Worm (Caenorhabditis elegans) whole organism, late embryonic: ENCODE measurements around the gene T22G5.1.

Source experiments
- K02D7.2 ChIP-seq: sonication (generic microtip); optimal IDR thresholded peaks from 2 replicates; lab custom pipeline; 2017; ENCODE audit warnings: mild to moderate bottlenecking, missing genetic modification characterization, missing compliant biosample characterization
- K09A11.1 ChIP-seq: sonication (generic microtip); optimal IDR thresholded peaks from 2 replicates; lab custom pipeline; 2017; ENCODE audit warnings: antibody characterized with exemption, mild to moderate bottlenecking, missing genetic modification characterization, missing compliant biosample characterization; ENCODE audit not compliant: insufficient read depth
- ahr-1 ChIP-seq: sonication (generic microtip); optimal IDR thresholded peaks from 2 replicates; lab custom pipeline; 2016; ENCODE audit warnings: missing genetic modification characterization, missing compliant biosample characterization
- ama-1 ChIP-seq: fragments of 150-350 bp; optimal IDR thresholded peaks from 2 replicates; lab custom pipeline; 2014
- ceh-18 ChIP-seq: sonication (generic microtip); optimal IDR thresholded peaks from 2 replicates; lab custom pipeline; 2016; ENCODE audit warnings: missing genetic modification characterization, missing compliant biosample characterization
- ceh-19 ChIP-seq: fragments of 200-800 bp; sonication (Bioruptor generic); optimal IDR thresholded peaks from 2 replicates; lab custom pipeline; 2018; ENCODE audit warnings: mild to moderate bottlenecking, missing genetic modification characterization, missing compliant biosample characterization
- ceh-24 ChIP-seq: sonication (generic microtip); optimal IDR thresholded peaks from 2 replicates; lab custom pipeline; 2016; ENCODE audit warnings: mild to moderate bottlenecking, missing genetic modification characterization, missing compliant biosample characterization
- ceh-30 ChIP-seq: fragments of 150-350 bp; optimal IDR thresholded peaks from 2 replicates; lab custom pipeline; 2014; ENCODE audit warnings: missing biosample characterization, missing genetic modification characterization
- ceh-31 ChIP-seq: sonication (generic microtip); optimal IDR thresholded peaks from 2 replicates; lab custom pipeline; 2016; ENCODE audit warnings: missing genetic modification characterization, missing compliant biosample characterization
- ceh-34 ChIP-seq: sonication (generic microtip); optimal IDR thresholded peaks from 2 replicates; lab custom pipeline; 2016; ENCODE audit warnings: mild to moderate bottlenecking, missing genetic modification characterization, missing compliant biosample characterization
- ceh-45 ChIP-seq: fragments of 200-800 bp; sonication (Bioruptor generic); IDR thresholded peaks from 2 replicates; pipeline ENCODE4 v1.3.6; 2022; ENCODE audit warnings: missing genetic modification reagents, missing genetic modification characterization, missing compliant biosample characterization
- ceh-48 ChIP-seq: sonication (generic microtip); optimal IDR thresholded peaks from 2 replicates; lab custom pipeline; 2016; ENCODE audit warnings: missing genetic modification characterization, inconsistent platforms, missing compliant biosample characterization
- che-1 ChIP-seq: sonication (generic microtip); optimal IDR thresholded peaks from 2 replicates; lab custom pipeline; 2016; ENCODE audit warnings: mild to moderate bottlenecking, missing genetic modification characterization, missing compliant biosample characterization
- dve-1 ChIP-seq: sonication (generic microtip); optimal IDR thresholded peaks from 2 replicates; lab custom pipeline; 2017; ENCODE audit warnings: antibody characterized with exemption, mild to moderate bottlenecking, missing genetic modification characterization, missing compliant biosample characterization
- elt-4 ChIP-seq: sonication (generic microtip); optimal IDR thresholded peaks from 2 replicates; lab custom pipeline; 2016; ENCODE audit warnings: missing genetic modification characterization, missing compliant biosample characterization
- fax-1 ChIP-seq: sonication (generic microtip); optimal IDR thresholded peaks from 2 replicates; lab custom pipeline; 2016; ENCODE audit warnings: missing genotype, missing genetic modification characterization, missing compliant biosample characterization
- fkh-10 ChIP-seq: fragments of 150-350 bp; optimal IDR thresholded peaks from 2 replicates; lab custom pipeline; 2014; ENCODE audit warnings: missing biosample characterization, missing genetic modification reagents, missing genetic modification characterization
- hlh-15 ChIP-seq: sonication (generic microtip); optimal IDR thresholded peaks from 2 replicates; lab custom pipeline; 2016; ENCODE audit warnings: missing genetic modification characterization, missing compliant biosample characterization
- lim-6 ChIP-seq: sonication (generic microtip); optimal IDR thresholded peaks from 2 replicates; lab custom pipeline; 2016; ENCODE audit warnings: missing genetic modification characterization, missing compliant biosample characterization
- npax-4 ChIP-seq: sonication (generic microtip); optimal IDR thresholded peaks from 2 replicates; lab custom pipeline; 2016; ENCODE audit warnings: missing genetic modification characterization, missing compliant biosample characterization
- pat-9 ChIP-seq: fragments of 200-800 bp; sonication (Bioruptor generic); optimal IDR thresholded peaks from 2 replicates; lab custom pipeline; 2018; ENCODE audit warnings: mild to moderate bottlenecking, missing genetic modification characterization, moderate library complexity, missing compliant biosample characterization
- pax-1 ChIP-seq: fragments of 150-350 bp; optimal IDR thresholded peaks from 2 replicates; lab custom pipeline; 2014; ENCODE audit warnings: missing biosample characterization, missing genetic modification characterization
- pqm-1 ChIP-seq: sonication (generic microtip); optimal IDR thresholded peaks from 2 replicates; lab custom pipeline; 2016; ENCODE audit warnings: missing genetic modification characterization, missing compliant biosample characterization
- pros-1 ChIP-seq: fragments of 150-350 bp; optimal IDR thresholded peaks from 2 replicates; lab custom pipeline; 2014; ENCODE audit warnings: missing biosample characterization, missing genetic modification reagents, missing genetic modification characterization
- rnt-1 ChIP-seq: sonication (generic microtip); optimal IDR thresholded peaks from 2 replicates; lab custom pipeline; 2016; ENCODE audit warnings: missing genetic modification characterization, missing compliant biosample characterization
- sdc-2 ChIP-seq: sonication (generic microtip); optimal IDR thresholded peaks from 2 replicates; lab custom pipeline; 2016; ENCODE audit warnings: missing genotype, missing genetic modification characterization, missing compliant biosample characterization
- tbx-2 ChIP-seq: sonication (generic microtip); optimal IDR thresholded peaks from 2 replicates; lab custom pipeline; 2016; ENCODE audit warnings: missing genetic modification characterization, missing compliant biosample characterization
- ttx-3 ChIP-seq: sonication (generic microtip); optimal IDR thresholded peaks from 2 replicates; lab custom pipeline; 2016; ENCODE audit warnings: missing genetic modification reagents, missing genetic modification characterization, missing compliant biosample characterization
- unc-3 ChIP-seq, 2 experiments: fragments of 200-800 bp in 1 of 2; sonication (Bioruptor generic) in 1 of 2; sonication (generic microtip) in 1 of 2; conservative IDR thresholded peaks in 1 of 2; optimal IDR thresholded peaks in 1 of 2; 2 replicates each; pipeline versions ENCODE4 v1.3.6 to Lab custom; 2016 to 2022; ENCODE audit warnings: missing compliant biosample characterization in 2 of 2, missing genetic modification characterization in 2 of 2, missing genetic modification reagents in 1 of 2
- unc-55 ChIP-seq: sonication (generic microtip); optimal IDR thresholded peaks from 2 replicates; lab custom pipeline; 2017; ENCODE audit warnings: missing biosample characterization, missing genetic modification reagents, missing genetic modification characterization

Gene T22G5.1

ce11 chrV:13920730-13921129 lies 44.1 kb downstream of the T22G5.1 start, which contains the start of gene srx-42:
TSS of gene srx-42 (plus strand) at chrV:13921030.
- TF ChIP-seq pax-1 (tag; lab: Kevin White, UChicago) (no peak), pat-9 (no peak), ceh-30 (no peak), ceh-19 (GFP tag; lab: Kevin White, UChicago) (no peak), che-1 (tag; lab: Kevin White, UChicago) (no peak), npax-4 (tag; lab: Kevin White, UChicago) (no peak), elt-4 (tag; lab: Kevin White, UChicago) (no peak), fkh-10 (GFP tag; lab: Kevin White, UChicago) (no peak), dve-1 (tag; lab: Kevin White, UChicago) (no peak), ceh-34 (no peak), pqm-1 (tag; lab: Kevin White, UChicago) (no peak), unc-55 (GFP tag; lab: Kevin White, UChicago) (no peak), tbx-2 (tag; lab: Kevin White, UChicago) (no peak), ceh-18 (no peak), ceh-45 (GFP tag; lab: Robert Waterston, UW) (no peak)

DNA sequence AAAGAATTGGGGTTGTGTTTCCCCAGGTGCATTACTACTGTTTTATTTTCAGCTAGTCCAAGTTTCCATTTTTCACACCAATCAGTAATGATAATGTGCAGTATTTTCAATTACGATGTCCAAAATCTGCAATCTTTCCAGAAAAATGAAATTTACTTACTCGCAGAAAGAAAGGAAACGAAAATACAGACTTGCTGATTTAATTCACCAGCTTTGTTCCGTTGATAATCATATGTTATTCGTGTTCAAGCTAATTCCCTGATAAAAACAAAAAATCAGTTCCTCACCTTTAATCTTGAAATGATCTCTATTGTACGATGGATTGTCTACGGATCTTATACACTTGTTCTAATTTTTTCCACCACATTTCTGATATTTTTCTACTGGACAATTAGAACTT lies 47.2 kb downstream of the T22G5.1 start, which contains the start of gene srxa-11:
Gene srxa-11 (plus strand): TSS at position 301 of the 400 bp plus-strand sequence.
- TF ChIP-seq ahr-1 (tag; lab: Kevin White, UChicago), result no peak
- TF ChIP-seq sdc-2, result no peak
- TF ChIP-seq pros-1 (tag; lab: Kevin White, UChicago), result no peak
- no peak for TF ChIP-seq ama-1 (lab: Kevin White, UChicago)
- no peak for TF ChIP-seq fax-1
- TF ChIP-seq K02D7.2, result no peak

DNA sequence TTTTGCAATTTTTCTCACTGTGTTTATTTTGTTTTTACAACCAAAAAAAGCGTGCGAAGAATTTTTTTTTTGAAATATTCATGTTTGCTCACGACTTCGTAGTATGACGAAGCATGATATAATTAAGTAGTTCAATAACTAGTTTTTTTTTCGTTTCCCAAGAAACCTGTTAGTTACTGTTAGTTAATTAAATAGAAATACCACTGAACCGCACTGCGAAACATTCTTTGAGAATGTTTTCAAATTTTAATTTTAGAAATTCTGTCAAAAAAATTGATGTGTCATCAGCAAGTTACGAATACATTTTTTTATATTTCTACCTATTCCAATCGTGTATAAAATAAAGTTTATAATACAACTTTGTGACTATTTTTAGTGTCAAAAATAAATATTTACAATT lies 49.8 kb downstream of the T22G5.1 start, which contains the start of gene srxa-12:
Gene srxa-12 (plus strand): TSS at position 301 of the 400 bp plus-strand sequence.
- TF ChIP-seq hlh-15 (no peak), rnt-1 (tag; lab: Kevin White, UChicago) (no peak), lim-6 (tag; lab: Kevin White, UChicago) (no peak), tbx-2 (tag; lab: Kevin White, UChicago) (no peak), K02D7.2 (no peak), unc-55 (GFP tag; lab: Kevin White, UChicago) (no peak), unc-3 (GFP tag; conservative IDR thresholded peaks at IDR 0.05; lab: Robert Waterston, UW) (no peak), unc-3 (tag; optimal IDR thresholded peaks at IDR 0.05; lab: Kevin White, UChicago) (no peak), ceh-24 (tag; lab: Kevin White, UChicago) (no peak), K09A11.1 (tag; lab: Kevin White, UChicago) (no peak), ceh-48 (tag; lab: Kevin White, UChicago) (no peak), ceh-18 (no peak), ceh-34 (no peak), sdc-2 (no peak), ceh-31 (tag; lab: Kevin White, UChicago) (no peak), ttx-3 (tag; lab: Kevin White, UChicago) (no peak), pat-9 (no peak)
